Worm (Caenorhabditis elegans) whole organism, young adult: ENCODE results near the gene C24F3.2.

Experiments used
- cebp-2 ChIP-seq: fragments of 200-800 bp; sonication (Bioruptor generic); IDR thresholded peaks from 2 replicates; pipeline ENCODE4 v1.3.6; 2022; ENCODE audit warnings: missing genetic modification characterization, missing compliant biosample characterization
- lin-40 ChIP-seq: sonication (generic microtip); optimal IDR thresholded peaks from 2 replicates; lab custom pipeline; 2016; ENCODE audit warnings: missing genetic modification characterization, mild to moderate bottlenecking, missing compliant biosample characterization, missing genotype, missing genetic modification reagents
- mcd-1 ChIP-seq: fragments of 200-800 bp; sonication (Bioruptor generic); IDR thresholded peaks from 2 replicates; pipeline ENCODE4 v1.3.6; 2022; ENCODE audit warnings: missing genetic modification reagents, missing genetic modification characterization, missing compliant biosample characterization
- mxl-1 ChIP-seq: sonication (generic microtip); optimal IDR thresholded peaks from 2 replicates; lab custom pipeline; 2016; ENCODE audit warnings: missing genetic modification characterization, missing compliant biosample characterization
- nfya-1 ChIP-seq: sonication (generic microtip); optimal IDR thresholded peaks from 2 replicates; lab custom pipeline; 2017; ENCODE audit warnings: antibody characterized with exemption, missing compliant biosample characterization, missing genetic modification characterization, borderline replicate concordance; ENCODE audit not compliant: insufficient read depth
- sptf-2 ChIP-seq: fragments of 200-800 bp; sonication (Bioruptor generic); optimal IDR thresholded peaks from 2 replicates; lab custom pipeline; 2018; ENCODE audit warnings: mild to moderate bottlenecking, missing genetic modification characterization, missing compliant biosample characterization

DNA sequence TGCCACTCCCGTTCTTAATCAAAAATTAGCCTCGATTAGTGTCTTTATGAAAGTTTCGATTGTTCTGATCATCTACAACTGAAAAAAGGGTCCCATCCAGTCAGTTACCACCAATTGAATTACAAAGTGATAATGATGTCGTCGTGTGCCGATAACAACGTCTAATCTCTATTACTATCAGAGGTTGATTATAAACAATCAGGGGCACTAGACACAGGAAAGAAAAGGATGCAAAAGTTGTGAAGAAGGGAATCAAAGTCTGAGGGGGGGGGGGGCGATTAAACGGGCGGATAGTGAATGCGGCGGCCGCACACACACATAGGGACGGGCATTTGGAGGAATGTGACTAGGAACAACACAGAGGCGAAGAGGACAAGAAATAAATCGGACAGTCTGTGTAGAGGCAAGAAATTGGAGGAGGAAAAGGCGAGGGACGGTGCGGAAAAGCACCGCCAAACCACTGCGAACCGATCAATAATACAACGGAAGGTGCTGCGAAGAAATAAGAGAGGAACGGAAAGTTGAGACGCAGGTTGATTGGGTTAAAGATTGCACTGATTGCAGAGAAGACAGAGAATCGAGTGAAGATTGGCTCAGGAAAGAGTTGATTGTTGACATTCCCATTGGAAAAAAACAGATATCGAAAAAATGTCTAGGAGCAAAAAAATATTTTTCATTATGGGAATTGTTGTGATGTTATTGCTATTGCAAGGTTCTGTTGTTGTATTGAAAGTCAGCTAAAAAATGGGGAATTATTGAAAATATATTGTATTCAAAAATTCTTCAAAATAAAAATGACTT, 47.2 kb upstream of the C24F3.2 start:
- no peak for TF ChIP-seq nfya-1 (tag; lab: Kevin White, UChicago)
- TF ChIP-seq lin-40 (tag; lab: Kevin White, UChicago), result no peak
- no peak for TF ChIP-seq cebp-2 (GFP tag; lab: Robert Waterston, UW)
- no peak for TF ChIP-seq mxl-1 (tag; lab: Kevin White, UChicago)
- TF ChIP-seq mcd-1, result no peak
- no peak for TF ChIP-seq sptf-2 (GFP tag; lab: Kevin White, UChicago)
